Fruit fly (Drosophila melanogaster) whole organism, embryonic: ENCODE measurements around the gene Non3.

Experiments
- ATbp ChIP-seq: fragments of 200-800 bp; sonication (Bioruptor generic); optimal IDR thresholded peaks from 2 replicates; lab custom pipeline; 2017; ENCODE audit warnings: missing biosample characterization, mild to moderate bottlenecking, missing genetic modification characterization, missing genetic modification reagents
- B-H2 ChIP-seq: fragments of 200-800 bp; sonication (Bioruptor generic); optimal IDR thresholded peaks from 2 replicates; lab custom pipeline; 2018; ENCODE audit warnings: missing biosample characterization, mild to moderate bottlenecking, missing genetic modification characterization
- Bgb ChIP-seq: fragments of 200-800 bp; sonication (Bioruptor generic); IDR thresholded peaks from 2 replicates; pipeline ENCODE4 v1.3.6; 2022; ENCODE audit warnings: missing biosample characterization, missing genetic modification characterization; ENCODE audit not compliant: partially characterized antibody
- CG10462 ChIP-seq: fragments of 200-800 bp; sonication (Bioruptor generic); optimal IDR thresholded peaks from 2 replicates; lab custom pipeline; 2016; ENCODE audit warnings: missing biosample characterization, missing genetic modification characterization
- CG11695 ChIP-seq: fragments of 200-800 bp; sonication (Bioruptor generic); IDR thresholded peaks from 3 replicates; pipeline ENCODE4 v1.3.6; 2022; ENCODE audit warnings: missing biosample characterization, missing genetic modification characterization
- CG13287 ChIP-seq: fragments of 200-800 bp; sonication (Bioruptor generic); IDR thresholded peaks from 2 replicates; pipeline ENCODE4 v1.3.6; 2022; ENCODE audit warnings: missing biosample characterization, missing genetic modification characterization; ENCODE audit not compliant: partially characterized antibody
- CG15479 ChIP-seq: fragments of 200-800 bp; sonication (Bioruptor generic); optimal IDR thresholded peaks from 3 replicates; lab custom pipeline; 2019; ENCODE audit warnings: missing biosample characterization, mild to moderate bottlenecking, missing genetic modification characterization, moderate library complexity
- CG17802 ChIP-seq: fragments of 200-800 bp; sonication (Bioruptor generic); optimal IDR thresholded peaks from 2 replicates; lab custom pipeline; 2018; ENCODE audit warnings: missing biosample characterization, mild to moderate bottlenecking, missing genetic modification characterization, moderate library complexity
- CG18011 ChIP-seq: fragments of 200-800 bp; sonication (Bioruptor generic); optimal IDR thresholded peaks from 2 replicates; lab custom pipeline; 2017; ENCODE audit warnings: missing biosample characterization, missing genetic modification characterization, mild to moderate bottlenecking, moderate library complexity, missing genotype
- CG31388 ChIP-seq: fragments of 200-800 bp; sonication (Bioruptor generic); optimal IDR thresholded peaks from 2 replicates; lab custom pipeline; 2016; ENCODE audit warnings: missing biosample characterization, missing genetic modification characterization
- CG33213 ChIP-seq: fragments of 200-800 bp; sonication (Bioruptor generic); optimal IDR thresholded peaks from 3 replicates; lab custom pipeline; 2016; ENCODE audit warnings: missing biosample characterization, missing genetic modification characterization
- CG4360 ChIP-seq: fragments of 200-800 bp; sonication (Bioruptor generic); IDR thresholded peaks from 2 replicates; pipeline ENCODE4 v1.3.6; 2022; ENCODE audit warnings: missing biosample characterization, missing genetic modification characterization
- CG6254 ChIP-seq: fragments of 200-800 bp; sonication (Bioruptor generic); optimal IDR thresholded peaks from 3 replicates; lab custom pipeline; 2017; ENCODE audit warnings: mild to moderate bottlenecking, missing biosample characterization, missing genetic modification reagents, missing genetic modification characterization
- CG6689 ChIP-seq: fragments of 200-800 bp; sonication (Bioruptor generic); IDR thresholded peaks from 2 replicates; pipeline ENCODE4 v1.3.6; 2022; ENCODE audit warnings: missing biosample characterization, missing genetic modification characterization
- CG8089 ChIP-seq: fragments of 200-800 bp; sonication (Bioruptor generic); optimal IDR thresholded peaks from 3 replicates; lab custom pipeline; 2016; ENCODE audit warnings: missing biosample characterization, missing genetic modification characterization
- CG8281 ChIP-seq: fragments of 200-800 bp; sonication (Bioruptor generic); optimal IDR thresholded peaks from 2 replicates; lab custom pipeline; 2018; ENCODE audit warnings: missing biosample characterization, mild to moderate bottlenecking, missing genetic modification characterization, moderate library complexity
- CG8765 ChIP-seq: fragments of 200-800 bp; sonication (Bioruptor generic); IDR thresholded peaks from 2 replicates; pipeline ENCODE4 v1.3.6; 2022; ENCODE audit warnings: missing biosample characterization, missing genetic modification characterization
- CG8944 ChIP-seq: fragments of 200-800 bp; sonication (Bioruptor generic); optimal IDR thresholded peaks from 3 replicates; lab custom pipeline; 2016; ENCODE audit warnings: missing biosample characterization, missing genetic modification characterization
- CG9727 ChIP-seq: fragments of 200-800 bp; sonication (Bioruptor generic); optimal IDR thresholded peaks from 3 replicates; lab custom pipeline; 2017; ENCODE audit warnings: missing biosample characterization, mild to moderate bottlenecking, missing genetic modification characterization
- CTCF ChIP-seq: fragments of 200-800 bp; sonication (Bioruptor generic); optimal IDR thresholded peaks from 2 replicates; lab custom pipeline; 2017; ENCODE audit warnings: missing biosample characterization, mild to moderate bottlenecking, missing genetic modification characterization, moderate library complexity
- Chrac-16 ChIP-seq: fragments of 200-800 bp; sonication (Bioruptor generic); optimal IDR thresholded peaks from 3 replicates; lab custom pipeline; 2016; ENCODE audit warnings: missing biosample characterization, missing genetic modification characterization
- Ets65A ChIP-seq: fragments of 200-800 bp; sonication (Bioruptor generic); peaks from one replicate; lab custom pipeline; 2016; ENCODE audit warnings: missing biosample characterization, missing genetic modification characterization
- HLH4C ChIP-seq: fragments of 200-800 bp; sonication (Bioruptor generic); IDR thresholded peaks from 3 replicates; pipeline ENCODE4 v1.3.6; 2022; ENCODE audit warnings: missing biosample characterization, missing genetic modification characterization; ENCODE audit not compliant: partially characterized antibody
- Hmr ChIP-seq: fragments of 200-800 bp; sonication (Bioruptor generic); optimal IDR thresholded peaks from 3 replicates; lab custom pipeline; 2017; ENCODE audit warnings: mild to moderate bottlenecking, missing biosample characterization, missing genetic modification reagents, missing genetic modification characterization
- Hr78 ChIP-seq, 2 experiments: fragments of 200-800 bp in 1 of 2; fragments of >200 bp in 1 of 2; sonication (Bioruptor generic) in 1 of 2; optimal IDR thresholded peaks; 2 replicates each; lab custom pipeline; 2017 to 2019; ENCODE audit warnings: missing biosample characterization in 2 of 2, missing genetic modification characterization in 2 of 2, mild to moderate bottlenecking in 1 of 2, moderate library complexity in 1 of 2
- Jarid2 ChIP-seq: fragments of 200-800 bp; sonication (Bioruptor generic); optimal IDR thresholded peaks from 3 replicates; lab custom pipeline; 2017; ENCODE audit warnings: mild to moderate bottlenecking, missing biosample characterization, missing genetic modification reagents, missing genetic modification characterization
- Kr ChIP-seq: fragments of 200-800 bp; sonication (Bioruptor generic); optimal IDR thresholded peaks from 2 replicates; lab custom pipeline; 2017; ENCODE audit warnings: missing biosample characterization, mild to moderate bottlenecking, missing genetic modification characterization
- Mad ChIP-seq: fragments of 200-800 bp; sonication (Bioruptor generic); optimal IDR thresholded peaks from 2 replicates; lab custom pipeline; 2016; ENCODE audit warnings: missing biosample characterization, missing genetic modification characterization
- Meics ChIP-seq: fragments of 200-800 bp; sonication (Bioruptor generic); optimal IDR thresholded peaks from 2 replicates; lab custom pipeline; 2017; ENCODE audit warnings: missing biosample characterization, mild to moderate bottlenecking, missing genetic modification characterization
- NC2α ChIP-seq: fragments of 200-800 bp; sonication (Bioruptor generic); optimal IDR thresholded peaks from 2 replicates; lab custom pipeline; 2016; ENCODE audit warnings: missing biosample characterization, missing genetic modification characterization
- NfI ChIP-seq: fragments of 200-800 bp; sonication (Bioruptor generic); optimal IDR thresholded peaks from 3 replicates; lab custom pipeline; 2018; ENCODE audit warnings: missing biosample characterization, mild to moderate bottlenecking, missing genetic modification characterization, moderate library complexity
- Sox100B ChIP-seq: fragments of 200-800 bp; sonication (Bioruptor generic); optimal IDR thresholded peaks from 3 replicates; lab custom pipeline; 2018; ENCODE audit warnings: missing biosample characterization, mild to moderate bottlenecking, missing genetic modification characterization
- Spps ChIP-seq: fragments of 200-800 bp; sonication (Bioruptor generic); optimal IDR thresholded peaks from 2 replicates; lab custom pipeline; 2018; ENCODE audit warnings: missing biosample characterization, mild to moderate bottlenecking, missing genetic modification characterization
- ab ChIP-seq: fragments of 200-800 bp; sonication (Bioruptor generic); optimal IDR thresholded peaks from 2 replicates; lab custom pipeline; 2016; ENCODE audit warnings: missing biosample characterization, missing genetic modification characterization
- abd-A ChIP-seq: fragments of 200-800 bp; sonication (Bioruptor generic); optimal IDR thresholded peaks from 3 replicates; lab custom pipeline; 2019; ENCODE audit warnings: missing biosample characterization, mild to moderate bottlenecking, missing genetic modification characterization, moderate library complexity
- crp ChIP-seq, 2 experiments: fragments of 200-800 bp; sonication (Bioruptor generic); optimal IDR thresholded peaks; 2 replicates in 1 of 2; 3 replicates in 1 of 2; lab custom pipeline; 2017; ENCODE audit warnings: missing biosample characterization in 2 of 2, missing genetic modification characterization in 2 of 2, mild to moderate bottlenecking in 1 of 2, moderate library complexity in 1 of 2
- dati ChIP-seq: fragments of 200-800 bp; sonication (Bioruptor generic); IDR thresholded peaks from 2 replicates; pipeline ENCODE4 v1.3.6; 2022; ENCODE audit warnings: missing biosample characterization, missing genetic modification characterization
- dmrt11E ChIP-seq: fragments of 200-800 bp; sonication (Bioruptor generic); optimal IDR thresholded peaks from 3 replicates; lab custom pipeline; 2018; ENCODE audit warnings: missing biosample characterization, mild to moderate bottlenecking, missing genetic modification characterization, moderate library complexity
- ems ChIP-seq: fragments of 200-800 bp; sonication (Bioruptor generic); optimal IDR thresholded peaks from 3 replicates; lab custom pipeline; 2016; ENCODE audit warnings: missing biosample characterization, missing genetic modification characterization
- en ChIP-seq: fragments of 200-800 bp; sonication (Bioruptor generic); optimal IDR thresholded peaks from 2 replicates; lab custom pipeline; 2016; ENCODE audit warnings: missing biosample characterization, missing genetic modification characterization
- ewg ChIP-seq: fragments of 200-800 bp; sonication (Bioruptor generic); optimal IDR thresholded peaks from 3 replicates; lab custom pipeline; 2017; ENCODE audit warnings: mild to moderate bottlenecking, missing biosample characterization, missing genetic modification reagents, missing genetic modification characterization
- hbn ChIP-seq: fragments of 200-800 bp; sonication (Bioruptor generic); IDR thresholded peaks from 2 replicates; pipeline ENCODE4 v1.3.6; 2022; ENCODE audit warnings: missing biosample characterization, missing genetic modification characterization; ENCODE audit not compliant: partially characterized antibody
- lbe ChIP-seq: fragments of 200-800 bp; sonication (Bioruptor generic); optimal IDR thresholded peaks from 2 replicates; lab custom pipeline; 2016; ENCODE audit warnings: missing biosample characterization, mild to moderate bottlenecking, missing genetic modification characterization
- maf-S ChIP-seq: fragments of 200-800 bp; sonication (Bioruptor generic); optimal IDR thresholded peaks from 2 replicates; lab custom pipeline; 2016; ENCODE audit warnings: missing biosample characterization, missing genetic modification characterization
- p53 ChIP-seq: fragments of 200-800 bp; sonication (Bioruptor generic); optimal IDR thresholded peaks from 2 replicates; lab custom pipeline; 2016; ENCODE audit warnings: missing biosample characterization, missing genetic modification characterization
- repo ChIP-seq: fragments of 200-800 bp; sonication (Bioruptor generic); optimal IDR thresholded peaks from 2 replicates; lab custom pipeline; 2016; ENCODE audit warnings: missing biosample characterization, missing genetic modification characterization
- sens-2 ChIP-seq: fragments of 200-800 bp; sonication (Bioruptor generic); IDR thresholded peaks from 2 replicates; pipeline ENCODE4 v1.3.6; 2022; ENCODE audit warnings: missing biosample characterization, missing genetic modification characterization
- sim ChIP-seq: fragments of 200-800 bp; sonication (Bioruptor generic); IDR thresholded peaks from 2 replicates; pipeline ENCODE4 v1.3.6; 2022; ENCODE audit warnings: missing biosample characterization, missing genetic modification characterization
- tap ChIP-seq: fragments of 200-800 bp; optimal IDR thresholded peaks from 3 replicates; lab custom pipeline; 2019; ENCODE audit warnings: missing biosample characterization, mild to moderate bottlenecking, missing genetic modification characterization, moderate library complexity
- twi ChIP-seq: fragments of 200-800 bp; optimal IDR thresholded peaks from 2 replicates; lab custom pipeline; 2019; ENCODE audit warnings: missing biosample characterization, mild to moderate bottlenecking, missing genetic modification characterization, moderate library complexity
- vfl ChIP-seq: fragments of 200-800 bp; sonication (Bioruptor generic); optimal IDR thresholded peaks from 2 replicates; lab custom pipeline; 2016; ENCODE audit warnings: missing biosample characterization, missing genetic modification characterization

Non3 gene

DNA sequence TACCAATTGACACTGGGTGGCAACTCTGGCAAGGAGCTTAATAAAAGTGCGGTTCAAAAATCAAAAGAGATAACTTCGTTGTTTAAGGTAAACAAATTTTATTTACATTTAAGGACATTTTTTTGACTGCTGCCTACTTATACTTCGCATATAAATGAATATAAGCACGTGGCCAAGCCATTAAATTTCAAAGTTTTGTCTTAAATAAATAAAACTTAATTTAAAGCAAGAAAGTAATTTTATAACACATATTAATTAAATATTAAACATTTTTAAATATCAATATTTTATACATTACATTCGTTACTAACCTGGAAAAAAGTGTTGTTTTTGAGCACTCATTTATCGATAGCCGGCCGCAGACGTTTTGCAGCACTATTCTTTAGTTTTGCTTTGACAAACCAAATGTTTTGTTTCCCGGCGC lies 34.8 kb upstream of the Non3 start, which contains the start of the genes CG12321 and MED17 (continued):
- TF ChIP-seq CG6254 (peak; percentile 70), CG6689 (GFP tag; lab: Robert Waterston, UW) (peak; percentile 81), CG33213 (peak; percentile 47), CG13287 (GFP tag; lab: Robert Waterston, UW) (no peak), CG8281 (tag; lab: Kevin White, UChicago) (peak; percentile 60), Hmr (GFP tag; lab: Kevin White, UChicago) (peak; percentile 91), repo (GFP tag; lab: Kevin White, UChicago) (peak; percentile 18), CG18011 (GFP tag; lab: Kevin White, UChicago) (peak; percentile 81), NC2α (no peak), CG8089 (GFP tag; lab: Kevin White, UChicago) (peak; percentile 40), sens-2 (GFP tag; lab: Robert Waterston, UW) (no peak; the same call in 1 of the 2 replicates), twi (peak; percentile 79), Jarid2 (GFP tag; lab: Kevin White, UChicago) (peak; percentile 48), ATbp (GFP tag; lab: Kevin White, UChicago) (no peak), Spps (peak; percentile 57), dmrt11E (tag; lab: Kevin White, UChicago) (peak; percentile 87), CG8944 (GFP tag; lab: Kevin White, UChicago) (peak; percentile 67), Hr78 (GFP tag; optimal IDR thresholded peaks at IDR 0.05; lab: Kevin White, UChicago) (no peak), CG4360 (GFP tag; lab: Robert Waterston, UW) (no peak), Kr (GFP tag; lab: Kevin White, UChicago) (no peak), B-H2 (GFP tag; lab: Kevin White, UChicago) (peak; percentile 88), maf-S (GFP tag; lab: Kevin White, UChicago) (no peak), CTCF (GFP tag; lab: Kevin White, UChicago) (peak; percentile 48), vfl (GFP tag; lab: Kevin White, UChicago) (peak; percentile 58), tap (tag; lab: Kevin White, UChicago) (peak; percentile 52), sim (0 out of 2 replicates have a peak, but pooled peaks have one; percentile 31), CG11695 (peak; percentile 70), Meics (GFP tag; lab: Kevin White, UChicago) (peak; percentile 100), abd-A (no peak), crp (GFP tag; optimal IDR thresholded peaks at IDR 0.05; lab: Kevin White, UChicago) (peak in 1 of 2 experiments; percentile 53), CG8765 (GFP tag; lab: Robert Waterston, UW) (peak; percentile 46), Chrac-16 (peak; percentile 92), Bgb (GFP tag; lab: Robert Waterston, UW) (no peak), hbn (no peak), en (GFP tag; lab: Kevin White, UChicago) (no peak), ems (GFP tag; lab: Kevin White, UChicago) (no peak), ab (GFP tag; lab: Kevin White, UChicago) (peak; percentile 41), Mad (GFP tag; lab: Kevin White, UChicago) (peak; percentile 57), CG31388 (peak; percentile 82), lbe (peak; percentile 89), dati (GFP tag; lab: Robert Waterston, UW) (no peak), HLH4C (no peak), Sox100B (peak; percentile 88), p53 (GFP tag; lab: Kevin White, UChicago) (no peak), CG17802 (tag; lab: Kevin White, UChicago) (peak; percentile 52), CG9727 (GFP tag; lab: Kevin White, UChicago) (peak; percentile 90), ewg (GFP tag; lab: Kevin White, UChicago) (peak; percentile 82), CG15479 (no peak), NfI (GFP tag; lab: Kevin White, UChicago) (peak; percentile 89), Ets65A (peak; percentile 98), CG10462 (GFP tag; lab: Kevin White, UChicago) (peak; percentile 76)
